Fruit fly (Drosophila melanogaster) whole organism, embryonic: ENCODE results near the gene CG32971.
A peak's percentile ranks its signal among the peaks of the same experiment; 100 is the strongest.

Experiments
- Aef1 ChIP-seq: fragments of 200-800 bp; sonication (Bioruptor generic); IDR thresholded peaks from 3 replicates; pipeline ENCODE4 v1.3.6; 2022; ENCODE audit warnings: missing biosample characterization, missing genetic modification characterization
- Blimp-1 ChIP-seq: fragments of 200-800 bp; sonication (Bioruptor generic); optimal IDR thresholded peaks from 3 replicates; lab custom pipeline; 2018; ENCODE audit warnings: missing biosample characterization, missing genetic modification characterization, mild to moderate bottlenecking, moderate library complexity, missing genetic modification reagents
- CG11723 ChIP-seq: fragments of 200-800 bp; sonication (Bioruptor generic); optimal IDR thresholded peaks from 2 replicates; lab custom pipeline; 2017; ENCODE audit warnings: missing biosample characterization, mild to moderate bottlenecking, missing genetic modification characterization
- CG12219 ChIP-seq: fragments of 200-800 bp; sonication (Bioruptor generic); optimal IDR thresholded peaks from 3 replicates; lab custom pipeline; 2018; ENCODE audit warnings: missing biosample characterization, mild to moderate bottlenecking, missing genetic modification characterization
- CG17186 ChIP-seq: fragments of 200-800 bp; sonication (Bioruptor generic); optimal IDR thresholded peaks from 3 replicates; lab custom pipeline; 2017; ENCODE audit warnings: missing biosample characterization, missing genetic modification reagents, missing genetic modification characterization
- CG1792 ChIP-seq: fragments of 200-800 bp; sonication (Bioruptor generic); optimal IDR thresholded peaks from 2 replicates; lab custom pipeline; 2016; ENCODE audit warnings: missing biosample characterization, missing genetic modification characterization
- CG32532 ChIP-seq: fragments of 200-800 bp; sonication (Bioruptor generic); IDR thresholded peaks from 2 replicates; pipeline ENCODE4 v1.3.6; 2022; ENCODE audit warnings: missing biosample characterization, missing genetic modification characterization
- CG32767 ChIP-seq: fragments of 200-800 bp; sonication (Bioruptor generic); IDR thresholded peaks from 2 replicates; pipeline ENCODE4 v1.3.6; 2022; ENCODE audit warnings: missing biosample characterization, missing genetic modification characterization
- CG33557 ChIP-seq: fragments of 200-800 bp; sonication (Bioruptor generic); optimal IDR thresholded peaks from 2 replicates; lab custom pipeline; 2019; ENCODE audit warnings: missing biosample characterization, mild to moderate bottlenecking, missing genetic modification characterization, moderate library complexity
- CG34376 ChIP-seq: fragments of 200-800 bp; sonication (Bioruptor generic); optimal IDR thresholded peaks from 2 replicates; lab custom pipeline; 2018; ENCODE audit warnings: missing biosample characterization, mild to moderate bottlenecking, missing genetic modification characterization
- CG3995 ChIP-seq: fragments of 200-800 bp; sonication (Bioruptor generic); optimal IDR thresholded peaks from 3 replicates; lab custom pipeline; 2016; ENCODE audit warnings: missing biosample characterization, missing genetic modification characterization
- CG5180 ChIP-seq: fragments of 200-800 bp; sonication (Bioruptor generic); optimal IDR thresholded peaks from 3 replicates; lab custom pipeline; 2017; ENCODE audit warnings: missing biosample characterization, missing genetic modification characterization, mild to moderate bottlenecking, moderate library complexity, missing genetic modification reagents
- CG7271 ChIP-seq: fragments of 200-800 bp; sonication (Bioruptor generic); optimal IDR thresholded peaks from 2 replicates; lab custom pipeline; 2018; ENCODE audit warnings: missing biosample characterization, mild to moderate bottlenecking, missing genetic modification characterization, moderate library complexity
- CG8290 ChIP-seq, 3 experiments: fragments of 200-800 bp; sonication (Bioruptor generic); optimal IDR thresholded peaks; 2 replicates each; lab custom pipeline; 2016 to 2019; ENCODE audit warnings: missing biosample characterization in 3 of 3, missing genetic modification characterization in 3 of 3, mild to moderate bottlenecking in 2 of 3, moderate library complexity in 1 of 3
- CG8765 ChIP-seq: fragments of 200-800 bp; sonication (Bioruptor generic); IDR thresholded peaks from 2 replicates; pipeline ENCODE4 v1.3.6; 2022; ENCODE audit warnings: missing biosample characterization, missing genetic modification characterization
- CG9437 ChIP-seq: fragments of 200-800 bp; sonication (Bioruptor generic); optimal IDR thresholded peaks from 2 replicates; lab custom pipeline; 2018; ENCODE audit warnings: missing biosample characterization, mild to moderate bottlenecking, missing genetic modification characterization
- CTCF ChIP-seq: fragments of 200-800 bp; sonication (Bioruptor generic); optimal IDR thresholded peaks from 2 replicates; lab custom pipeline; 2017; ENCODE audit warnings: missing biosample characterization, mild to moderate bottlenecking, missing genetic modification characterization, moderate library complexity
- Dad ChIP-seq: fragments of 200-800 bp; sonication (Bioruptor generic); optimal IDR thresholded peaks from 3 replicates; lab custom pipeline; 2016; ENCODE audit warnings: missing biosample characterization, missing genetic modification characterization
- Deaf1 ChIP-seq: fragments of 200-800 bp; optimal IDR thresholded peaks from 3 replicates; lab custom pipeline; 2019; ENCODE audit warnings: missing biosample characterization, mild to moderate bottlenecking, missing genetic modification characterization, moderate library complexity
- Doc3 ChIP-seq: fragments of 200-800 bp; sonication (Bioruptor generic); IDR thresholded peaks from 3 replicates; pipeline ENCODE4 v1.3.6; 2022; ENCODE audit warnings: missing biosample characterization, missing genetic modification characterization; ENCODE audit not compliant: partially characterized antibody
- Dref ChIP-seq: fragments of 200-800 bp; sonication (Bioruptor generic); IDR thresholded peaks from 2 replicates; pipeline ENCODE4 v1.3.6; 2022; ENCODE audit warnings: missing biosample characterization, missing genetic modification characterization
- Lpt ChIP-seq: fragments of >200 bp; optimal IDR thresholded peaks from 2 replicates; lab custom pipeline; 2018; ENCODE audit warnings: missing biosample characterization, missing genetic modification characterization
- NC2β ChIP-seq: fragments of 200-800 bp; sonication (Bioruptor generic); optimal IDR thresholded peaks from 2 replicates; lab custom pipeline; 2016; ENCODE audit warnings: missing biosample characterization, missing genetic modification characterization
- Pdp1 ChIP-seq, 2 experiments: fragments of 200-800 bp; sonication (Bioruptor generic); optimal IDR thresholded peaks; 3 replicates each; lab custom pipeline; 2016; ENCODE audit warnings: missing biosample characterization in 2 of 2, missing genetic modification characterization in 2 of 2, mild to moderate bottlenecking in 1 of 2, moderate library complexity in 1 of 2
- Six4 ChIP-seq: fragments of 200-800 bp; sonication (Bioruptor generic); optimal IDR thresholded peaks from 2 replicates; lab custom pipeline; 2016; ENCODE audit warnings: missing biosample characterization, missing genetic modification characterization
- TFAM ChIP-seq: fragments of 200-800 bp; sonication (Bioruptor generic); optimal IDR thresholded peaks from 2 replicates; lab custom pipeline; 2017; ENCODE audit warnings: missing biosample characterization, missing genetic modification characterization, inconsistent platforms
- Trl ChIP-seq, 3 experiments: fragments of >200 bp in 2 of 3; fragments of 200-800 bp in 1 of 3; sonication (Bioruptor generic) in 1 of 3; optimal IDR thresholded peaks; 2 replicates in 1 of 3; 3 replicates in 2 of 3; lab custom pipeline; 2016 to 2017; ENCODE audit warnings: missing biosample characterization in 1 of 3, missing genetic modification characterization in 1 of 3
- corto ChIP-seq: fragments of 200-800 bp; sonication (Bioruptor generic); optimal IDR thresholded peaks from 2 replicates; lab custom pipeline; 2016; ENCODE audit warnings: missing biosample characterization, mild to moderate bottlenecking, missing genetic modification characterization, moderate library complexity
- crc ChIP-seq: fragments of 200-800 bp; sonication (Bioruptor generic); optimal IDR thresholded peaks from 2 replicates; lab custom pipeline; 2016; ENCODE audit warnings: missing biosample characterization, missing genetic modification characterization
- dmrt11E ChIP-seq: fragments of 200-800 bp; sonication (Bioruptor generic); optimal IDR thresholded peaks from 3 replicates; lab custom pipeline; 2018; ENCODE audit warnings: missing biosample characterization, mild to moderate bottlenecking, missing genetic modification characterization, moderate library complexity
- dmrt99B ChIP-seq: fragments of 200-800 bp; sonication (Bioruptor generic); optimal IDR thresholded peaks from 2 replicates; lab custom pipeline; 2018; ENCODE audit warnings: missing biosample characterization, mild to moderate bottlenecking, missing genetic modification characterization, moderate library complexity
- exex ChIP-seq: fragments of 200-800 bp; sonication (Bioruptor generic); optimal IDR thresholded peaks from 4 replicates; lab custom pipeline; 2018; ENCODE audit warnings: missing biosample characterization, mild to moderate bottlenecking, missing genetic modification characterization, moderate library complexity
- fd64A ChIP-seq: fragments of 200-800 bp; sonication (Bioruptor generic); optimal IDR thresholded peaks from 3 replicates; lab custom pipeline; 2018; ENCODE audit warnings: missing biosample characterization, mild to moderate bottlenecking, missing genetic modification characterization
- ftz-f1 ChIP-seq: fragments of 200-800 bp; sonication (Bioruptor generic); optimal IDR thresholded peaks from 2 replicates; lab custom pipeline; 2016; ENCODE audit warnings: missing biosample characterization, missing genetic modification characterization
- gcm2 ChIP-seq: fragments of 200-800 bp; sonication (Bioruptor generic); optimal IDR thresholded peaks from 2 replicates; lab custom pipeline; 2016; ENCODE audit warnings: missing biosample characterization, missing genetic modification characterization
- grn ChIP-seq: fragments of 200-800 bp; sonication (Bioruptor generic); optimal IDR thresholded peaks from 3 replicates; lab custom pipeline; 2017; ENCODE audit warnings: missing biosample characterization, missing genetic modification characterization
- her ChIP-seq: fragments of 200-800 bp; sonication (Bioruptor generic); optimal IDR thresholded peaks from 2 replicates; lab custom pipeline; 2016; ENCODE audit warnings: missing biosample characterization, missing genetic modification characterization
- hkb ChIP-seq, 2 experiments: fragments of 200-800 bp in 1 of 2; fragments of >200 bp in 1 of 2; sonication (Bioruptor generic) in 1 of 2; IDR thresholded peaks in 1 of 2; optimal IDR thresholded peaks in 1 of 2; 2 replicates each; pipeline versions ENCODE4 v1.3.6 to Lab custom; 2017 to 2022; ENCODE audit warnings: missing biosample characterization in 1 of 2, missing genetic modification characterization in 1 of 2
- ken ChIP-seq: fragments of 200-800 bp; sonication (Bioruptor generic); IDR thresholded peaks from 3 replicates; pipeline ENCODE4 v1.3.6; 2022; ENCODE audit warnings: missing biosample characterization, missing genetic modification characterization
- p53 ChIP-seq: fragments of 200-800 bp; sonication (Bioruptor generic); optimal IDR thresholded peaks from 2 replicates; lab custom pipeline; 2016; ENCODE audit warnings: missing biosample characterization, missing genetic modification characterization
- prd ChIP-seq, 3 experiments: fragments of >200 bp in 2 of 3; fragments of 200-800 bp in 1 of 3; sonication (Bioruptor generic) in 1 of 3; optimal IDR thresholded peaks in 2 of 3; IDR thresholded peaks in 1 of 3; 2 replicates in 2 of 3; 3 replicates in 1 of 3; pipeline versions ENCODE4 v1.3.6 to Lab custom; 2017 to 2022; ENCODE audit warnings: missing biosample characterization in 1 of 3, missing genetic modification characterization in 1 of 3
- seq ChIP-seq: fragments of 200-800 bp; sonication (Bioruptor generic); IDR thresholded peaks from 2 replicates; pipeline ENCODE4 v1.3.6; 2022; ENCODE audit warnings: missing biosample characterization, missing genetic modification characterization
- ssp ChIP-seq: fragments of 200-800 bp; sonication (Bioruptor generic); IDR thresholded peaks from 2 replicates; pipeline ENCODE4 v1.3.6; 2022; ENCODE audit warnings: missing biosample characterization, missing genetic modification characterization
- stc ChIP-seq: fragments of 200-800 bp; sonication (Bioruptor generic); IDR thresholded peaks from 2 replicates; pipeline ENCODE4 v1.3.6; 2022; ENCODE audit warnings: missing biosample characterization, missing genetic modification characterization
- stwl ChIP-seq: fragments of 200-800 bp; sonication (Bioruptor generic); optimal IDR thresholded peaks from 3 replicates; lab custom pipeline; 2018; ENCODE audit warnings: missing biosample characterization, mild to moderate bottlenecking, missing genetic modification characterization, moderate library complexity
- twi ChIP-seq: fragments of 200-800 bp; optimal IDR thresholded peaks from 2 replicates; lab custom pipeline; 2019; ENCODE audit warnings: missing biosample characterization, mild to moderate bottlenecking, missing genetic modification characterization, moderate library complexity
- tx ChIP-seq: fragments of 200-800 bp; sonication (Bioruptor generic); optimal IDR thresholded peaks from 2 replicates; lab custom pipeline; 2016; ENCODE audit warnings: missing biosample characterization, missing genetic modification characterization
- zf30C ChIP-seq: fragments of 200-800 bp; sonication (Bioruptor generic); optimal IDR thresholded peaks from 3 replicates; lab custom pipeline; 2018; ENCODE audit warnings: missing biosample characterization, mild to moderate bottlenecking, missing genetic modification characterization

Gene CG32971

DNA sequence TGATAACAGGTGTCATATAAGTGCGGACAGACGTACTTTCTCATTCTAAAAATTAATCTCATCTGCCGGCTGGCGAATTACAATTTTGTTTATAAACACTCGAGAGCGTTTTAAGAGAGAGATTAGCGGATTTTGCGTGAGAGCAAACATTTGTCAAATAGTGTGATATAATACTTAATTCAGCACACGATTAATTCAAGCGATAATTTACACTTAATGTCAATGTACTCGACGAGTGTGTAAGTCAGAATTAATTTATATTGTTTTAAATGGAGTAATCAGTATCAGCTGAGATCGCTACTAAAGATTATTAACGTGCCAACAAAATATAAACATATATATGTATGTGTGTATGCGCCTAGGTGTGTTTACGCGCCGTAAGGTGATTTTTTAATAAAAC, 41.9 kb upstream of the CG32971 start:
- peak in 1 of 2 experiments; percentile 71 for TF ChIP-seq Pdp1 (GFP tag; optimal IDR thresholded peaks at IDR 0.05; lab: Kevin White, UChicago)
- TF ChIP-seq CG17186 (GFP tag; lab: Kevin White, UChicago), result no peak
- TF ChIP-seq Trl (optimal IDR thresholded peaks at IDR 0.05; lab: Kevin White, UChicago), result peak in 1 of 2 experiments; percentile 18
- TF ChIP-seq Trl (GFP tag; optimal IDR thresholded peaks at IDR 0.05; lab: Kevin White, UChicago), result no peak
- no peak for TF ChIP-seq Blimp-1 (GFP tag; lab: Kevin White, UChicago)
- no peak for TF ChIP-seq ssp (GFP tag; lab: Robert Waterston, UW)
- TF ChIP-seq CG32532 (GFP tag; lab: Robert Waterston, UW), result no peak
- TF ChIP-seq exex (tag; lab: Kevin White, UChicago), result peak; percentile 78
- TF ChIP-seq CG12219 (GFP tag; lab: Kevin White, UChicago), result no peak
- no peak for TF ChIP-seq dmrt99B (tag; lab: Kevin White, UChicago)
- peak; percentile 4 for TF ChIP-seq CG34376 (GFP tag; lab: Kevin White, UChicago)
- TF ChIP-seq crc, result no peak
- TF ChIP-seq TFAM (GFP tag; lab: Kevin White, UChicago), result no peak
- no peak for TF ChIP-seq stwl
- TF ChIP-seq CG33557 (GFP tag; lab: Kevin White, UChicago), result no peak
- no peak for TF ChIP-seq CG3995
- no peak for TF ChIP-seq gcm2 (GFP tag; lab: Kevin White, UChicago)
- no peak for TF ChIP-seq ken
- TF ChIP-seq CG5180 (GFP tag; lab: Kevin White, UChicago), result no peak
- no peak for TF ChIP-seq CG9437 (GFP tag; lab: Kevin White, UChicago)
- peak; percentile 16 for TF ChIP-seq grn (GFP tag; lab: Kevin White, UChicago)
- TF ChIP-seq Six4 (GFP tag; lab: Kevin White, UChicago), result no peak
- TF ChIP-seq Aef1 (GFP tag; lab: Robert Waterston, UW), result no peak
- no peak for TF ChIP-seq Lpt (GFP tag; lab: Kevin White, UChicago)
- no peak for TF ChIP-seq prd (optimal IDR thresholded peaks at IDR 0.05; lab: Kevin White, UChicago)
- no peak for TF ChIP-seq prd (GFP tag; IDR thresholded peaks at IDR 0.05; lab: Robert Waterston, UW)

DNA sequence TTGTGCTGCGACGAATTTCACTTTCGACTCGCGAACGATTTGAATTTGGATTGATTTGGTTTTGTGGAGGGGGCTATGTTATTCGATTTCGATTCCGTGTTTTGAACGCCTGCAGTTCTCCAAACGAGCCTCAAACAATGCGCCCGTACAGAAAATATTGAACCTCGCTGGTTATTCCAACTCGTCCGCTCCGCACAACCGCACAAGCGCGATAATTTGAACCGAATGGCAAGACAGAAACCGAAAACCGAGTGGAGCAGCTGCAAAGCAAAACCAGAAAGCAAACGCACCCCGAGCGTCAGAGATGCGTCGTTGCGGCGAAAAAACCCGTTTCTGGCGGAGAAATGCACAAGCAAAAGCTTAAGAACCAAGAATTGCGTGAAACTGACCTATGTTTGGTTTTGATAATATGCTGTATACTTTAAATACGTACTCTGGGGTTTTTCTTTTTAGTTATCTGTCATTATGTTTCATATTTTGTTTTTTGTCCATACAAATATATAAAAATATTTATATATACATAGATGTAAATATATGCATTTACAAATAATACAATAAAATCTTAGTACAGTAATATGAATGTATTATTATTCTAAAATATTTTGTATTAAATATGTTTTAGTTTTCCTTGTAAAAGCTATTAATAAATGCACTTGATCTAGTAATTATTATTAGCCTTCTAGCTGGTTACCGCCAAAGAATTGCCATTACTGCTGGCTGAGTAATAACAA, 40.6 kb upstream of the CG32971 start, which contains the start of gene Dyrk2:
Dyrk2 (minus strand) TSS at position 231 of the 731 bp plus-strand sequence.
- TF ChIP-seq ftz-f1 (peak; percentile 14), CTCF (no peak), CG7271 (tag; lab: Kevin White, UChicago) (no peak), Deaf1 (tag; lab: Kevin White, UChicago) (peak; percentile 92), NC2β (GFP tag; lab: Kevin White, UChicago) (peak; percentile 40), corto (GFP tag; lab: Kevin White, UChicago) (no peak), hkb (optimal IDR thresholded peaks at IDR 0.05; lab: Kevin White, UChicago) (no peak), hkb (GFP tag; IDR thresholded peaks at IDR 0.05; lab: Robert Waterston, UW) (peak; percentile 69), CG8765 (GFP tag; lab: Robert Waterston, UW) (peak; percentile 58; the same call in 1 of the 2 replicates), Doc3 (no peak), CG32767 (GFP tag; lab: Robert Waterston, UW) (0 out of 2 replicates have a peak, but pooled peaks have one; percentile 27), zf30C (GFP tag; lab: Kevin White, UChicago) (peak; percentile 21), CG1792 (GFP tag; lab: Kevin White, UChicago) (no peak), Dad (GFP tag; lab: Kevin White, UChicago) (peak; percentile 10), CG11723 (no peak), twi (tag; lab: Kevin White, UChicago) (peak; percentile 28), dmrt11E (tag; lab: Kevin White, UChicago) (peak; percentile 32), stc (GFP tag; lab: Robert Waterston, UW) (peak; percentile 44; the same call in 1 of the 2 replicates), her (peak; percentile 55), Dref (GFP tag; lab: Robert Waterston, UW) (no peak), CG8290 (GFP tag; optimal IDR thresholded peaks at IDR 0.05; lab: Kevin White, UChicago) (no peak), CG8290 (tag; optimal IDR thresholded peaks at IDR 0.05; lab: Kevin White, UChicago) (peak in 1 of 2 experiments; percentile 77), p53 (GFP tag; lab: Kevin White, UChicago) (no peak), tx (GFP tag; lab: Kevin White, UChicago) (no peak), fd64A (GFP tag; lab: Kevin White, UChicago) (no peak), seq (peak; percentile 59)
